Worm (Caenorhabditis elegans): ENCODE measurements around the gene F55B11.4.

- TF ChIP-seq unc-55 (GFP tag; optimal IDR thresholded peaks at IDR 0.05) (no peak), ceh-14 (tag; optimal IDR thresholded peaks at IDR 0.05) (no peak), dmd-4 (tag; optimal IDR thresholded peaks at IDR 0.05; ENCODE audit: borderline replicate concordance) (no peak), tbx-7 (tag; optimal IDR thresholded peaks at IDR 0.05) (no peak), pha-4 (tag; optimal IDR thresholded peaks at IDR 0.05) (no peak), C38D4.7 (GFP tag; optimal IDR thresholded peaks at IDR 0.05) (no peak)
These were observed 5.2 kb upstream of the F55B11.4 start for ce11 chrIV:14435902-14436301.

Data from whole organism, late embryonic.